Fruit fly (Drosophila melanogaster): ENCODE measurements around the gene RfC3.

RfC3 gene

DNA sequence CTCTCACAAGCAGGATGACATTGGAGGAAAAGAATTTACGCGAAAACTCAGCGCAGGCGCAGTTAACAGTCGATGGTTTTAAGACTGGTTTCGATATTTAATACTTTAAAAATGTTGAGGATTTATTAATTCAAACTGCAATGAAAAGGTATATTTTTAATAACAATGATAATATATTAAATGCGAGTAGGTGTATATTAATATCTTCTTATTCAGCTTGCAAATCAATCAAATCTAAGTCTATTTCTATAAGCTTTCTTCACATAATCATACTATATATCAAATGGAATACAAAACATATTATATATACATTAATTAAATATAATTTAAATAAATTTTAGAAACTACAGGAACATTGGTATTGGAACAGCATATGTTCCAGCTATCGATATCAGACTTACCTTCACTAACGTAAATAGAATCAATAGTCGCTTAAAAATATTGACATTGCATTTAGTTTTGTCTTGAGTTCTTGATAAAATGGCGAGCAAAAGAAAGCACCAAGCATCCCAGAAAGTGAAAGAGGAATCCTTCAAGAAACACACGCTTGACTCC is 16.7 kb downstream of the RfC3 start, which contains the start of the genes TBC1D16 and holn1:
TSS of gene TBC1D16 (minus strand) at position 51 of the 555 bp plus-strand sequence.
TSS of gene holn1 (plus strand) at position 390 of the 555 bp plus-strand sequence.
- TF ChIP-seq EcR (GFP tag; optimal IDR thresholded peaks at IDR 0.05) (no peak), rn (GFP tag; IDR thresholded peaks at IDR 0.05) (no peak), CG13204 (GFP tag; optimal IDR thresholded peaks at IDR 0.05) (no peak), Pif1B (GFP tag; optimal IDR thresholded peaks at IDR 0.05) (no peak), CG32121 (GFP tag; IDR thresholded peaks at IDR 0.05) (no peak), CG15710 (tag; optimal IDR thresholded peaks at IDR 0.05) (no peak), CG10348 (GFP tag; IDR thresholded peaks at IDR 0.05) (no peak), CG12605 (GFP tag; IDR thresholded peaks at IDR 0.05) (no peak), CG4496 (GFP tag; IDR thresholded peaks at IDR 0.05) (no peak), Ets98B (GFP tag; IDR thresholded peaks at IDR 0.05) (no peak), Pif1A (GFP tag; optimal IDR thresholded peaks at IDR 0.05) (no peak), CG17806 (tag; optimal IDR thresholded peaks at IDR 0.05) (no peak)

DNA sequence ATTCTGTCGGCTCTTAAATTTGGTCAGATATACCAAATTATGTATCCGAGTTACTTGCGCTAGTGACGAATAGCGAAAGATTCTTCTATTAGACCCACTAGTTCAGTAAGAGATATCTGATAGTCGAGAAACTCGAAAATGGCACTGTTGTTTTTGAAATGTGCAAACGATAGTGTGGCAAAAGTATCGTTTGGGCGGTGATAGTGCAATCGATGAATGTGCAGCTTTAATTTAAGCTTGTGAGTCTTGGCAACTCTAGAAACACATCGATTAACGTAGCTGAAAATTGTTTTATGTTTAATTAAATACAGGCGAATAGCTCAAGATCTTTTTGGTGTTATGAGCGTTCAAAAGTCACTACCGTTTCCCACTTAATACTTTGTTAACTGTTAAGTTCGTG is 18.3 kb downstream of the RfC3 start, which contains the start of gene STUB1:
TSS of gene STUB1 (plus strand) at position 232 of the 400 bp plus-strand sequence.
- TF ChIP-seq rn (GFP tag; IDR thresholded peaks at IDR 0.05) (no peak), CG8159 (tag; optimal IDR thresholded peaks at IDR 0.05) (no peak), Ets98B (GFP tag; IDR thresholded peaks at IDR 0.05) (no peak), CG10348 (GFP tag; IDR thresholded peaks at IDR 0.05) (no peak), CG12605 (GFP tag; IDR thresholded peaks at IDR 0.05) (no peak), CG9948 (tag; optimal IDR thresholded peaks at IDR 0.05) (no peak), Pif1A (GFP tag; optimal IDR thresholded peaks at IDR 0.05) (no peak), CG32121 (GFP tag; IDR thresholded peaks at IDR 0.05) (no peak), CG8301 (tag; optimal IDR thresholded peaks at IDR 0.05) (no peak), CG4496 (GFP tag; IDR thresholded peaks at IDR 0.05) (no peak), CG13204 (GFP tag; optimal IDR thresholded peaks at IDR 0.05) (no peak), gl (tag; optimal IDR thresholded peaks at IDR 0.05) (no peak), fd96Ca (GFP tag; IDR thresholded peaks at IDR 0.05) (no peak), Snoo (tag; optimal IDR thresholded peaks at IDR 0.05) (no peak)

- TF ChIP-seq Pif1A (GFP tag; optimal IDR thresholded peaks at IDR 0.05) (no peak), CG14655 (GFP tag; optimal IDR thresholded peaks at IDR 0.05) (no peak), CG34367 (tag; optimal IDR thresholded peaks at IDR 0.05) (no peak), D1 (tag; optimal IDR thresholded peaks at IDR 0.05) (no peak), EcR (GFP tag; optimal IDR thresholded peaks at IDR 0.05) (no peak), CG8159 (tag; optimal IDR thresholded peaks at IDR 0.05) (no peak), CG32121 (GFP tag; IDR thresholded peaks at IDR 0.05) (no peak), Pif1B (GFP tag; optimal IDR thresholded peaks at IDR 0.05) (no peak), fd96Ca (GFP tag; IDR thresholded peaks at IDR 0.05) (no peak), CG8301 (tag; optimal IDR thresholded peaks at IDR 0.05) (no peak), CG15710 (tag; optimal IDR thresholded peaks at IDR 0.05) (no peak), CG10348 (GFP tag; IDR thresholded peaks at IDR 0.05) (no peak), Ets98B (GFP tag; IDR thresholded peaks at IDR 0.05) (no peak)
Measured at dm6 chr2L:10439174-10439573, 20.2 kb downstream of the RfC3 start, which contains the start of gene Nse4. Gene Nse4, plus strand, starts transcription at chr2L:10439440.

- TF ChIP-seq CG34367 (tag; optimal IDR thresholded peaks at IDR 0.05) (no peak), CG14655 (GFP tag; optimal IDR thresholded peaks at IDR 0.05) (no peak), Snoo (tag; optimal IDR thresholded peaks at IDR 0.05) (peak; percentile 41)
Measured at dm6 chr2L:10442048-10442790, 23.2 kb downstream of the RfC3 start, which contains the start of gene loh. Gene loh, plus strand, starts transcription at chr2L:10442534.

DNA sequence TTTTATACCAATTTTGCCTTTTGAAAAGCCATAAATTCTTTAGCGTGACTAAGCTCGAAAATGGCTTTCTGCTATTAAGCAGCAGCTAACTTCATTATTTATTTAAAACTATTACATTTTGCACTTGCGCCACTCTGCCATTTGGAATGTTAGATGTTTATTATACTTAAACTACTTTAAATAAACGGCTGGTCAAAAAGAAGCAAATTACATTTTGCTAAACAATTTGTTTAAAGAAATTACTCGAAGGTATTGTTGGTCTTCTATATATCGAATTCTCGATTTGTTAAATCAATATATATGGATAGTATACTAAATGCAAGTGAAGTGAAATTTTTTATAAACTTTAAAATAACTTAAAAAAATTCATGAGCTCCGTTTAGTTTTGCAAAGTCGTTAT is 33.3 kb downstream of the RfC3 start, which contains the start of gene ppk10:
TSS of gene ppk10 (minus strand) at position 101 of the 400 bp plus-strand sequence.
- TF ChIP-seq Pif1B (GFP tag; optimal IDR thresholded peaks at IDR 0.05), result no peak
- no peak for TF ChIP-seq EcR (GFP tag; optimal IDR thresholded peaks at IDR 0.05)
- no peak for TF ChIP-seq Pif1A (GFP tag; optimal IDR thresholded peaks at IDR 0.05)
- TF ChIP-seq gl (tag; optimal IDR thresholded peaks at IDR 0.05), result no peak
- no peak for TF ChIP-seq CG8301 (tag; optimal IDR thresholded peaks at IDR 0.05)

DNA sequence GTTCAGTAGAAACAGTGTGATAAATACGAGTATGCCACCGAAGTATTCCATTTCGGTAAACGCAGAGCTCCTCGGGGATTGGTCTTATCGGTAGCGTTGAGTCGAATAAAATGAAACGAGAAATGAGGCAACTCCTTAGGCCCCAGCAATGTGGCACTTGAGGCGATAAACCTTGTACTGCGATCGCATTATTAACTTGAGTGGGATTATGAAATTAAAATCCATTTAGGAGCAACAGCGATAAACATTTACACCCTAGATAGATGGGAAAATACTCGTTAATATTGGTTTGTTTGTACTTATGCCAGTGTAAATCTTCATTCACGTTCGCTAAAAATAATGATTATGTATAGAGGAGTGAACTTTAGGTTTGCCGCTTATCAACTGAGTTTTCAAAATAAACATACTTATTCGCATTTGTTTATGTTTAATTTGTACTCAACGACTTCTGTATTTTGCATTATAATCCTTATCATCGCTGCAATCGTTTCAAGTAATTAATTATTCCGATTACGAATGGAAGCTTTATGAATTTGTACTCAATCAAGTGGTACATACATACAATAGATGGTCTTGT is 37.0 kb downstream of the RfC3 start:
- no peak for TF ChIP-seq CG8159 (tag; optimal IDR thresholded peaks at IDR 0.05)
- no peak for TF ChIP-seq fd96Ca (GFP tag; IDR thresholded peaks at IDR 0.05)
- no peak for TF ChIP-seq CG4496 (GFP tag; IDR thresholded peaks at IDR 0.05)
- no peak for TF ChIP-seq CG9948 (tag; optimal IDR thresholded peaks at IDR 0.05)
- no peak for TF ChIP-seq CG10348 (GFP tag; IDR thresholded peaks at IDR 0.05)
- no peak for TF ChIP-seq CG34367 (tag; optimal IDR thresholded peaks at IDR 0.05)
- no peak for TF ChIP-seq CG15710 (tag; optimal IDR thresholded peaks at IDR 0.05)
- TF ChIP-seq Pif1A (GFP tag; optimal IDR thresholded peaks at IDR 0.05), result no peak
- no peak for TF ChIP-seq Snoo (tag; optimal IDR thresholded peaks at IDR 0.05)
- no peak for TF ChIP-seq gl (tag; optimal IDR thresholded peaks at IDR 0.05)
- no peak for TF ChIP-seq CG12605 (GFP tag; IDR thresholded peaks at IDR 0.05)
